Fruit fly (Drosophila melanogaster): ENCODE measurements around the gene CG5614.

Gene CG5614

DNA sequence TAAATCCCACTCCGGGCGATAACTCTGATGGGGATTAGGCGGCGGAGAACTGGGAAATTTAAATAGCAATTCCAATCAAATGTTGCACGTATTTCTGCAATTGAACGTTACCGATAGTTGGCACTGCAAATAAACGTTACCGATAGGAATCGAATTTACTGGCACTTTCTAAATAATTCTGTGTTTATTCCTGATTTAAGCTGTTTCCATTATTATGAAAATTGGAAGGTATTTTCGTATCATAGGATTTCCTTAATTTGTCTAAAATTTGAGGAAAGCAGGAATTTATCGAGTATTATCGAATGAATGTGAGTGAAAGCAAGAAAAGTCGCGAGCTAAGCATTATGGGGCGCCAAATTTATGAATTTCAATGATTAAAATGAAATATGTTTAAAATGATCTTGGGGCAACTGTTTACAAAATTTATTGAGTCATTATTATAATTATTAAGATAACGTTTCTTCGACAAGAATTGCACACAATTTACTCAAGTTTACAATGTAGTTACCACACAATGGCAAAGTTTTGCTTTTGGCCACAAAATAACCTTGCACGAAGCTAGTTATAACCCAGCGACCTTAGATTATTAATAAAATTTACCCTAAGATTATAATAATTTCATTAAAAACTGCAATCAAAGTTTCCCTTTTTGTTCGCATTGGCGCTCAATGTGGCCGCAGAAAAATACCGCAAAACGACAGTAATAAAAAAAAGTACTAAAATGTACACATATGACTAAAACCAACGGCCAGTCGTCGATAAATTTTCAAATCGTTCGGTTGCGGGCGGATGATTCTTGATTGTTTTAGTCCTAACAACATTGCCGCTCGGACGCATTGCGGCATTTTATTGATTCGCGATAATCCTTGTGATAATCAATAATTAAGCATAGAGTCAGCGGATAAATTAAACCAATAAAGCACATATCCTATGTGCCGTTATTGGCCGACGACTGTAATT is 24.2 kb downstream of the CG5614 start, which contains the start of gene alpha-Man-IIb:
Gene alpha-Man-IIb, plus strand, starts transcription at position 747 of the 960 bp plus-strand sequence.
- TF ChIP-seq CTCF (optimal IDR thresholded peaks at IDR 0.05) = peak in 1 of 2 experiments; percentile 58
- no peak for TF ChIP-seq CG8478 (optimal IDR thresholded peaks at IDR 0.05)

DNA sequence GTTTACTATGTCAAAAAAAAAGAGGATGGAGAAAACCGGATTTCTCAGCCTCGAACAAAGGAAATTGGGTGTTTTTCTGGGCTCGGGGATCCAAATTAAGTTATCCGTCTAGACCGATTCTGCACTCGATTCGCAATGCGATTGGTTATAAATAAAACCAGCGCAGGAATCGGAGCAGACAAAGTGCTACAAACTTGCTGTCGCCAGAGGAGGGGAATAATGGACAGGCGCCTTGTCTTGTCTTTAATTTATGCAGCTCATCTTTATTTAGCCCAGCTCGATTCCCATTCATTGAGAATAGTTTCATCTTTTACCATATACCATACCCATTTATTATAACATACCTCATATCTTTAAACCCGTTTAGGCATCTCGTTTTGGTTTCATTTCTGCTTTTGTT is 25.1 kb downstream of the CG5614 start:
- TF ChIP-seq CTCF (optimal IDR thresholded peaks at IDR 0.05) (no peak), CG8478 (optimal IDR thresholded peaks at IDR 0.05) (no peak)

DNA sequence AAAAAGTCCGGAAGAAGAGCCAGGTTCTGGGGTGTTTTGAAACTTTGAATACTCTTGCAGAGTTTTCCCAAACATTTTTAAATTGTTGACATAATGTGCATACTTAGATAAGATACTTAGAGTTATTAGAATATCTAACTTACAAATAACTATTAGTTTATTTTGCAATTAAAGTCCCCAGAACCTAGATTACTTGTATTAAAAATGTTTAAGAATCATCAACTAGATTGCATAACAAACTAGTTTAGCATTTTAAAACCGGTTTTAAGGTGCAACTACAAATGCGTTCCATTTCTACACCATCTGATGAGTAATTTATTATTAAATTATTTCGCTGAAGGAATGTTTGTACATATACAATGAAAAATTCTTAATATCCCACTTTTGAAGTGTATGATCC is 26.7 kb downstream of the CG5614 start:
- TF ChIP-seq CTCF (optimal IDR thresholded peaks at IDR 0.05) (no peak), CG8478 (optimal IDR thresholded peaks at IDR 0.05) (no peak)

DNA sequence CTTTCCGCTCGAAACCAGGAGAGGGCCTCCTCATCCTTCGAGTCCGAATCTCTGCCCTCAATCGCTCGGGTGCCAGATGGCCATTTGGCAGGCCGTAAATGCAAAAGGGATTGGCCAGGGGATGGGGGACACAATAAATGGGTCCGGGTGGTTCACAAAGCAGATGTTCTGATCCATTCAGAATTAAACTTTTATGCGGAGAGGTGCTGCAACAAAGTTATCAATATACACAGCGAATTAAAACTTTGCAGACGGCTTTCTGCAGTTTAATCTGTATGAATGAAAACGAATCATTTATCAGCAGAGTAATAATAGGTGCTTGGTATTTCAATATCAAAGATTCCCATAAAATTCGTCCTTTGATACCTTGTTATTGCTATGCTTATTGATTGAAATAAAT is 27.7 kb downstream of the CG5614 start:
- TF ChIP-seq CG8478 (optimal IDR thresholded peaks at IDR 0.05) (no peak), CTCF (optimal IDR thresholded peaks at IDR 0.05) (no peak)

DNA sequence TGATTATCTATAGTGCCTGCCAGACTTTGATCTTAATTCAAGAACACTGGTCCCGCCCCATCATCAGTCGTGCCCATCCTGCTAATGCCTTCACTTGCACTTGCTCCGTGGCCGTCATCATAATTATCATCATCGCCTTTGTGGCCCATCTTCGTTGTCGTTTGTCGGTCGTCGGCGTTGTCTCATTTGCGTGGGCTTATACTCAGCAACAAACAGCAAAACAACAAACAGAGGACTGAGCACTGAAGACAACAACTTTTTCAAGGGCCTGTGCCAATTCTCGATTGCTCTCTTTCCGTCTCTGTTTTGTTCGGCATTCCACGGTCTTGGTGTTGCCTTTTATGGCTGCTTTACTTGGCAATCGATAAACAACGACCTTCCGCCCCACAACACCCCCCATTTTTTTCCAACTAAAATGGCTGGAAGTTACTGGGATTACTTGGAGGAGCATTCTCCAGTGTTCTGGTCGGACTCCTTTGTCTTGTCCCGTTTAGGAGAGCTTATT is 28.3 kb downstream of the CG5614 start:
- no peak for TF ChIP-seq CTCF (optimal IDR thresholded peaks at IDR 0.05)
- TF ChIP-seq CG8478 (optimal IDR thresholded peaks at IDR 0.05) = no peak

DNA sequence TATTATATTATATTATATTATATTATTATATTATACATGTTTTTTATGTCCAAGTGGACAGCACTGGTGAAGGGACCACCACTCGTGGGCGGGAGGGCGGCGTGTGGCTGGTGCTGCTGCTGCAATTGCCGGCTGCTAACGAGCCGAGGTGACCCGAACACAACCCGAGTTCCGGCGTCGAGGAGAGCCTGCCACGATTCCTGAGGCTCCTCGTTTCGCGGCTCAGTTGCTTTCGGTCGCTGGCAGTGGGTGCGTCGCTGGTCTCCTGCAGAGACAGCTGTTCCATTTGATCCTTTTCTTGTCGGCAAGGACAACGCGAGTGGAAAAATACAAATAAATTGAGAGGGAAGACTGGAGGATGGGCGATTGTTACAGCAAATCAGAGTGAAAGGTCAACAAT is 30.8 kb downstream of the CG5614 start:
- TF ChIP-seq CG8478 (optimal IDR thresholded peaks at IDR 0.05) (no peak), CTCF (optimal IDR thresholded peaks at IDR 0.05) (no peak)

DNA sequence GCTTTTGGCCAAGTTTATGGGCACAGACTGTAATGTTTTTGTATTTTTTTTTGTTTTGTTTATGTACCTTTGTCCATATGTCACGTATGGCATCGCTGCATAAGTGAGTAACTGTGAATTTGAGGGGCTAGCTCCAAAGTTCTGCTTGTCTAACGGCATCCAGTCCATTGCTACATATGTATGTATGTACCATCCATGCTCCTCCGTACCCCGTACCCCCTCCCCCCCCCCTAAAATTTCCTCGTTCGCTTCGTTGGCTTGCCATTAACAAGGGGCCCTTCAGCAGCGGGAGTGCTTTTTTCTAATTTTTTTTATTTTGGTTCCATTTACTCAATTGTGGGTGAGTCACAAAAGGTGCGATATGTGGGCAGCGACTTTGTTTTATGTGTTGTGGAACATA is 34.5 kb downstream of the CG5614 start:
- TF ChIP-seq CG8478 (optimal IDR thresholded peaks at IDR 0.05) = no peak
- no peak for TF ChIP-seq CTCF (optimal IDR thresholded peaks at IDR 0.05)

DNA sequence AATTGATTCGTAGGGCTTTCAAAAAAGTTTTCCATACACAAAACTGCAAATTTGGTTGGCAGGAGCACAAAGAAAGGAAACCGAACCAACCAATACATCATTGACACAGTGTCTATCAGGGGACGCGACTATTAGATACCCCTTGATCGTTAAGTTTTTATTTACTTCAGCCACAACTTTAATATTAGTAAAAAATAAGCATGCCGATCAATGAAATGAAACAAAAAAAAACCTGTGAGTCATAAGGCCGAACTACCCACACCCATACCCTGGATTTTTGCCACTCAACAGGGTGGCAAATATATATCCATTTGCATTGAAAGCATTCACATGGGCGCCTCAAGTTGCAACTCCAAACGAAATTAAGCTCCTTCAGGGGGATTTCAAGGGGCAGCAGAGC is 36.7 kb downstream of the CG5614 start:
- TF ChIP-seq CG8478 (optimal IDR thresholded peaks at IDR 0.05) = no peak
- TF ChIP-seq CTCF (optimal IDR thresholded peaks at IDR 0.05) = no peak

DNA sequence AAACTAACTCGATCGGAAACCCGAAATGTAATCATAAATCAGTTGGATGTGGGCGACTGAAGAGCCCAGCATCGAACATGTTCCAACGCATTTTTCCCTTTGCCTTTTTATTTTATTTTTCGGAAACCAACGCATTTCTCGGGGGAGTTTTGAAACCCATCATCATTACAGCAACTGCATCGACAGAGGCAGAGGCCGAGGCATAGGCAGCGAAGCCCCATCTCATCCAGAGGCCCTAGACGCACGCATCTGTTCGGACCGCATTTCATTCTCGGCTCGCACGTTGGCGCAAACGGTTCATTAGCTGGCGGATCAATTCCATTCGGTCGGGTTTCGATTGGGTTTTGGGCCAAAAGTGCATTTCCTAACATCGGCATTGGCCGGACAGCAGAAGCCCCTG is 45.9 kb downstream of the CG5614 start, which contains the start of gene CG4576:
Gene CG4576, plus strand, starts transcription at position 227 of the 400 bp plus-strand sequence.
- TF ChIP-seq CTCF (optimal IDR thresholded peaks at IDR 0.05) (no peak), CG8478 (optimal IDR thresholded peaks at IDR 0.05) (no peak)

DNA sequence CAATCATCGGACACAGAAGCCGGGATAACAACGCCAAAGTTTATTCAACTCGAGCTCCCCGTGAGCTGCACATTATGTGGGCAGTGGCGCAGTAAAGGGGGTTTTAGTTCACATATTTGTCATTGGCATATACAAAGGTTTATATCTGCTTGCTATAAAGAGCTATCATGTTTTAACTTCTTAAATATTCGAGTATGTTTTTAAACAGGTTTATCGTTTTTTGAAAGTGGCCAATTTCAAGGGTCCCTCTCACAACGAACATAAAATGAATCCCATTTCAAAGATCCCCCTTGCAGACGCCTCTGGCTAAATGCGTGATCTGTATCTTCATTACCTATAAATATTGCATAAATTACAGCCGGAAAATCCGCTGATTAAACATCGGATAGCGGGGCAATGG is 48.0 kb downstream of the CG5614 start:
- no peak for TF ChIP-seq CG8478 (optimal IDR thresholded peaks at IDR 0.05)
- TF ChIP-seq CTCF (optimal IDR thresholded peaks at IDR 0.05) = no peak
